Worm (Caenorhabditis elegans) whole organism, late embryonic: ENCODE data around the gene nsun-1.
A peak's percentile ranks its signal among the peaks of the same experiment; 100 is the strongest.

Source experiments
- F13H6.1 ChIP-seq: sonication (generic microtip); optimal IDR thresholded peaks from 2 replicates; lab custom pipeline; 2016; ENCODE audit warnings: missing genetic modification characterization, missing compliant biosample characterization
- K02D7.2 ChIP-seq: sonication (generic microtip); optimal IDR thresholded peaks from 2 replicates; lab custom pipeline; 2017; ENCODE audit warnings: mild to moderate bottlenecking, missing genetic modification characterization, missing compliant biosample characterization
- ama-1 ChIP-seq: fragments of 150-350 bp; optimal IDR thresholded peaks from 2 replicates; lab custom pipeline; 2014
- ceh-14 ChIP-seq: sonication (generic microtip); optimal IDR thresholded peaks from 2 replicates; lab custom pipeline; 2016; ENCODE audit warnings: missing genotype, missing genetic modification characterization, missing compliant biosample characterization
- ceh-24 ChIP-seq: sonication (generic microtip); optimal IDR thresholded peaks from 2 replicates; lab custom pipeline; 2016; ENCODE audit warnings: mild to moderate bottlenecking, missing genetic modification characterization, missing compliant biosample characterization
- ceh-30 ChIP-seq: fragments of 150-350 bp; optimal IDR thresholded peaks from 2 replicates; lab custom pipeline; 2014; ENCODE audit warnings: missing biosample characterization, missing genetic modification characterization
- ceh-31 ChIP-seq: sonication (generic microtip); optimal IDR thresholded peaks from 2 replicates; lab custom pipeline; 2016; ENCODE audit warnings: missing genetic modification characterization, missing compliant biosample characterization
- ceh-34 ChIP-seq: sonication (generic microtip); optimal IDR thresholded peaks from 2 replicates; lab custom pipeline; 2016; ENCODE audit warnings: mild to moderate bottlenecking, missing genetic modification characterization, missing compliant biosample characterization
- ceh-45 ChIP-seq: fragments of 200-800 bp; sonication (Bioruptor generic); IDR thresholded peaks from 2 replicates; pipeline ENCODE4 v1.3.6; 2022; ENCODE audit warnings: missing genetic modification reagents, missing genetic modification characterization, missing compliant biosample characterization
- elt-4 ChIP-seq: sonication (generic microtip); optimal IDR thresholded peaks from 2 replicates; lab custom pipeline; 2016; ENCODE audit warnings: missing genetic modification characterization, missing compliant biosample characterization
- eyg-1 ChIP-seq: sonication (generic microtip); optimal IDR thresholded peaks from 2 replicates; lab custom pipeline; 2016; ENCODE audit warnings: missing genotype, missing genetic modification characterization, missing compliant biosample characterization
- fkh-6 ChIP-seq: sonication (generic microtip); optimal IDR thresholded peaks from 2 replicates; lab custom pipeline; 2016; ENCODE audit warnings: missing genetic modification characterization, missing compliant biosample characterization
- gmeb-2 ChIP-seq: sonication (generic microtip); optimal IDR thresholded peaks from 2 replicates; lab custom pipeline; 2016; ENCODE audit warnings: missing genetic modification characterization, inconsistent platforms, missing compliant biosample characterization
- hlh-15 ChIP-seq: sonication (generic microtip); optimal IDR thresholded peaks from 2 replicates; lab custom pipeline; 2016; ENCODE audit warnings: missing genetic modification characterization, missing compliant biosample characterization
- hlh-30 ChIP-seq: sonication (generic microtip); optimal IDR thresholded peaks from 2 replicates; lab custom pipeline; 2017; ENCODE audit warnings: antibody characterized with exemption, missing genetic modification characterization, missing compliant biosample characterization; ENCODE audit not compliant: insufficient read depth
- hlh-6 ChIP-seq: sonication (generic microtip); optimal IDR thresholded peaks from 2 replicates; lab custom pipeline; 2016; ENCODE audit warnings: missing genotype, missing genetic modification characterization, missing compliant biosample characterization
- hlh-8 ChIP-seq: sonication (generic microtip); optimal IDR thresholded peaks from 2 replicates; lab custom pipeline; 2016; ENCODE audit warnings: missing genotype, missing genetic modification characterization, missing compliant biosample characterization
- lim-6 ChIP-seq: sonication (generic microtip); optimal IDR thresholded peaks from 2 replicates; lab custom pipeline; 2016; ENCODE audit warnings: missing genetic modification characterization, missing compliant biosample characterization
- lin-11 ChIP-seq: fragments of 200-800 bp; sonication (Bioruptor generic); optimal IDR thresholded peaks from 2 replicates; lab custom pipeline; 2018; ENCODE audit warnings: mild to moderate bottlenecking, missing genetic modification characterization, missing compliant biosample characterization
- madf-2 ChIP-seq: sonication (generic microtip); optimal IDR thresholded peaks from 2 replicates; lab custom pipeline; 2017; ENCODE audit warnings: missing genetic modification characterization, missing compliant biosample characterization
- odd-2 ChIP-seq: sonication (generic microtip); optimal IDR thresholded peaks from 2 replicates; lab custom pipeline; 2017; ENCODE audit warnings: antibody characterized with exemption, mild to moderate bottlenecking, missing genetic modification characterization, missing compliant biosample characterization
- pag-3 ChIP-seq: sonication (generic microtip); optimal IDR thresholded peaks from 2 replicates; lab custom pipeline; 2016; ENCODE audit warnings: missing compliant biosample characterization, missing genetic modification characterization, borderline replicate concordance
- pax-1 ChIP-seq: fragments of 150-350 bp; optimal IDR thresholded peaks from 2 replicates; lab custom pipeline; 2014; ENCODE audit warnings: missing biosample characterization, missing genetic modification characterization
- pha-4 ChIP-seq: fragments of 150-350 bp; optimal IDR thresholded peaks from 2 replicates; lab custom pipeline; 2018; ENCODE audit warnings: missing biosample characterization, missing genetic modification reagents, missing genetic modification characterization
- pqm-1 ChIP-seq: sonication (generic microtip); optimal IDR thresholded peaks from 2 replicates; lab custom pipeline; 2016; ENCODE audit warnings: missing genetic modification characterization, missing compliant biosample characterization
- pros-1 ChIP-seq: fragments of 150-350 bp; optimal IDR thresholded peaks from 2 replicates; lab custom pipeline; 2014; ENCODE audit warnings: missing biosample characterization, missing genetic modification reagents, missing genetic modification characterization
- rnt-1 ChIP-seq: sonication (generic microtip); optimal IDR thresholded peaks from 2 replicates; lab custom pipeline; 2016; ENCODE audit warnings: missing genetic modification characterization, missing compliant biosample characterization
- sdc-2 ChIP-seq: sonication (generic microtip); optimal IDR thresholded peaks from 2 replicates; lab custom pipeline; 2016; ENCODE audit warnings: missing genotype, missing genetic modification characterization, missing compliant biosample characterization
- sox-2 ChIP-seq: fragments of 200-800 bp; sonication (Bioruptor generic); IDR thresholded peaks from 2 replicates; pipeline ENCODE4 v1.3.6; 2022; ENCODE audit warnings: missing genetic modification reagents, missing genetic modification characterization, missing compliant biosample characterization
- syd-9 ChIP-seq: sonication (generic microtip); optimal IDR thresholded peaks from 2 replicates; lab custom pipeline; 2016; ENCODE audit warnings: mild to moderate bottlenecking, missing genetic modification characterization, moderate library complexity, missing compliant biosample characterization
- unc-55 ChIP-seq: sonication (generic microtip); optimal IDR thresholded peaks from 2 replicates; lab custom pipeline; 2017; ENCODE audit warnings: missing biosample characterization, missing genetic modification reagents, missing genetic modification characterization
- zip-5 ChIP-seq: sonication (generic microtip); optimal IDR thresholded peaks from 2 replicates; lab custom pipeline; 2016; ENCODE audit warnings: missing genetic modification characterization, missing compliant biosample characterization

Gene nsun-1

ce11 chrII:484328-484916 lies 8.7 kb upstream of the nsun-1 start, which contains the start of the genes gldi-1 and prp-21 (continued):
- TF ChIP-seq hlh-15 (tag; lab: Kevin White, UChicago), result no peak
- TF ChIP-seq ceh-14, result peak; percentile 31
- TF ChIP-seq pax-1 (tag; lab: Kevin White, UChicago), result peak; percentile 33
- no peak for TF ChIP-seq pros-1
- TF ChIP-seq zip-5 (tag; lab: Kevin White, UChicago), result peak; percentile 40
- no peak for TF ChIP-seq hlh-6 (tag; lab: Kevin White, UChicago)
- no peak for TF ChIP-seq syd-9 (tag; lab: Kevin White, UChicago)
- TF ChIP-seq lin-11 (tag; lab: Kevin White, UChicago), result no peak
- peak; percentile 77 for TF ChIP-seq ceh-31 (tag; lab: Kevin White, UChicago)

ce11 chrII:475312-475711 lies 428 bp downstream of the nsun-1 start:
- TF ChIP-seq pqm-1 (tag; lab: Kevin White, UChicago), result no peak
- TF ChIP-seq ceh-30 (tag; lab: Kevin White, UChicago), result no peak
- TF ChIP-seq rnt-1 (tag; lab: Kevin White, UChicago), result no peak
- no peak for TF ChIP-seq sdc-2 (tag; lab: Kevin White, UChicago)
- no peak for TF ChIP-seq F13H6.1
- no peak for TF ChIP-seq ceh-45 (GFP tag; lab: Robert Waterston, UW)
- TF ChIP-seq madf-2 (tag; lab: Kevin White, UChicago), result no peak
- TF ChIP-seq lim-6 (tag; lab: Kevin White, UChicago), result no peak
- TF ChIP-seq syd-9 (tag; lab: Kevin White, UChicago), result no peak
- TF ChIP-seq odd-2 (tag; lab: Kevin White, UChicago), result no peak
- TF ChIP-seq lin-11 (tag; lab: Kevin White, UChicago), result no peak
- no peak for TF ChIP-seq ama-1 (lab: Kevin White, UChicago)
- no peak for TF ChIP-seq K02D7.2 (tag; lab: Kevin White, UChicago)

- TF ChIP-seq gmeb-2 (tag; lab: Kevin White, UChicago), result no peak
- no peak for TF ChIP-seq eyg-1 (tag; lab: Kevin White, UChicago)
- no peak for TF ChIP-seq lin-11 (tag; lab: Kevin White, UChicago)
- TF ChIP-seq rnt-1 (tag; lab: Kevin White, UChicago), result no peak
- TF ChIP-seq syd-9 (tag; lab: Kevin White, UChicago), result no peak
- TF ChIP-seq unc-55 (GFP tag; lab: Kevin White, UChicago), result no peak
- no peak for TF ChIP-seq zip-5 (tag; lab: Kevin White, UChicago)
- TF ChIP-seq ceh-34, result no peak
- TF ChIP-seq pag-3 (tag; lab: Kevin White, UChicago), result no peak
- no peak for TF ChIP-seq hlh-8
- TF ChIP-seq, all 69 proteins: peak for 0
Observed at ce11 chrII:473203-473602, 2.5 kb downstream of the nsun-1 start, which contains the start of gene W07E6.5. W07E6.5 (plus strand) TSS chrII:473503.

- TF ChIP-seq elt-4 (tag; lab: Kevin White, UChicago), result no peak
- TF ChIP-seq K02D7.2 (tag; lab: Kevin White, UChicago), result no peak
- TF ChIP-seq fkh-6 (tag; lab: Kevin White, UChicago), result no peak
Observed at ce11 chrII:470375-470774, 5.4 kb downstream of the nsun-1 start, which contains the start of gene tomm-22. tomm-22 (minus strand) TSS chrII:470475.

ce11 chrII:467265-467664 lies 8.5 kb downstream of the nsun-1 start, which contains the start of gene nfyb-1:
nfyb-1 (minus strand) TSS chrII:467365.
- TF ChIP-seq pqm-1 (tag; lab: Kevin White, UChicago), result no peak
- TF ChIP-seq hlh-6 (tag; lab: Kevin White, UChicago), result no peak
- TF ChIP-seq unc-55 (GFP tag; lab: Kevin White, UChicago), result no peak
- TF ChIP-seq hlh-8, result no peak
- no peak for TF ChIP-seq ceh-24 (tag; lab: Kevin White, UChicago)
- TF ChIP-seq pha-4 (tag; lab: Kevin White, UChicago), result no peak
- TF ChIP-seq rnt-1 (tag; lab: Kevin White, UChicago), result no peak

ce11 chrII:461297-461696 lies 14.4 kb downstream of the nsun-1 start:
- TF ChIP-seq sox-2 (GFP tag; lab: Robert Waterston, UW), result no peak
- TF ChIP-seq pros-1, result no peak
- no peak for TF ChIP-seq hlh-30 (tag; lab: Kevin White, UChicago)
